Worm (Caenorhabditis elegans) whole organism, L2 larva: Measurements from ENCODE around the gene Y17D7B.10.
"Not testable (repeated sequence)": the region's sequence is repeated elsewhere in the genome, so short reads cannot be mapped to it uniquely, and the experiment has no call there.

ENCODE experiments used
- Y55F3AM.14 ChIP-seq: fragments of 200-800 bp; sonication (Bioruptor generic); optimal IDR thresholded peaks from 2 replicates; lab custom pipeline; 2018; ENCODE audit warnings: mild to moderate bottlenecking, missing genetic modification characterization, missing compliant biosample characterization
- ZK546.5 ChIP-seq: sonication (generic microtip); optimal IDR thresholded peaks from 2 replicates; lab custom pipeline; 2017; ENCODE audit warnings: missing biosample characterization, missing genetic modification characterization
- alr-1 ChIP-seq: fragments of 150-350 bp; optimal IDR thresholded peaks from 2 replicates; lab custom pipeline; 2014; ENCODE audit warnings: missing biosample characterization, missing genetic modification characterization
- ama-1 ChIP-seq: fragments of 150-350 bp; optimal IDR thresholded peaks from 2 replicates; lab custom pipeline; 2018; ENCODE audit warnings: inconsistent platforms
- blmp-1 ChIP-seq: sonication (generic microtip); optimal IDR thresholded peaks from 2 replicates; lab custom pipeline; 2017; ENCODE audit warnings: missing genetic modification characterization, mild to moderate bottlenecking, missing compliant biosample characterization, antibody characterized with exemption, moderate library complexity; ENCODE audit not compliant: insufficient read depth
- ceh-82 ChIP-seq: fragments of 150-350 bp; optimal IDR thresholded peaks from 2 replicates; lab custom pipeline; 2014; ENCODE audit warnings: missing biosample characterization, missing genetic modification characterization
- dmd-4 ChIP-seq: sonication (generic microtip); optimal IDR thresholded peaks from 2 replicates; lab custom pipeline; 2017; ENCODE audit warnings: missing biosample characterization, missing genetic modification characterization
- egl-27 ChIP-seq: sonication (generic microtip); optimal IDR thresholded peaks from 3 replicates; lab custom pipeline; 2017; ENCODE audit warnings: missing biosample characterization, missing genetic modification reagents, missing genetic modification characterization
- elt-1 ChIP-seq: fragments of 150-350 bp; optimal IDR thresholded peaks from 2 replicates; lab custom pipeline; 2014; ENCODE audit warnings: missing biosample characterization, missing genetic modification characterization
- elt-3 ChIP-seq: sonication (generic microtip); optimal IDR thresholded peaks from 2 replicates; lab custom pipeline; 2017; ENCODE audit warnings: missing biosample characterization, missing genetic modification characterization
- fos-1 ChIP-seq: fragments of 150-350 bp; optimal IDR thresholded peaks from 2 replicates; lab custom pipeline; 2014; ENCODE audit warnings: missing biosample characterization, missing genetic modification characterization
- gmeb-1 ChIP-seq: fragments of 150-350 bp; optimal IDR thresholded peaks from 2 replicates; lab custom pipeline; 2014; ENCODE audit warnings: missing biosample characterization, missing genetic modification characterization
- lin-11 ChIP-seq: fragments of 150-350 bp; sonication (generic microtip); optimal IDR thresholded peaks from 2 replicates; lab custom pipeline; 2014; ENCODE audit warnings: missing biosample characterization, missing genetic modification characterization, inconsistent platforms, mixed read lengths
- lin-13 ChIP-seq: fragments of 150-350 bp; optimal IDR thresholded peaks from 2 replicates; lab custom pipeline; 2014; ENCODE audit warnings: missing biosample characterization, missing genetic modification reagents, missing genetic modification characterization
- lsy-2 ChIP-seq, 2 experiments: fragments of 150-350 bp in 1 of 2; sonication (generic microtip) in 1 of 2; optimal IDR thresholded peaks; 2 replicates each; lab custom pipeline; 2014 to 2017; ENCODE audit warnings: missing biosample characterization in 2 of 2, missing genetic modification characterization in 2 of 2
- mab-5 ChIP-seq: fragments of 150-350 bp; optimal IDR thresholded peaks from 2 replicates; lab custom pipeline; 2014; ENCODE audit warnings: missing biosample characterization, missing genetic modification characterization
- mbf-1 ChIP-seq: sonication (generic microtip); optimal IDR thresholded peaks from 2 replicates; lab custom pipeline; 2017; ENCODE audit warnings: missing biosample characterization, missing genetic modification characterization
- nhr-10 ChIP-seq: sonication (generic microtip); optimal IDR thresholded peaks from 2 replicates; lab custom pipeline; 2017; ENCODE audit warnings: missing biosample characterization, missing genetic modification characterization
- nhr-11 ChIP-seq: fragments of 150-350 bp; optimal IDR thresholded peaks from 2 replicates; lab custom pipeline; 2014; ENCODE audit warnings: missing biosample characterization, missing genetic modification characterization
- nhr-12 ChIP-seq: fragments of 150-350 bp; optimal IDR thresholded peaks from 2 replicates; lab custom pipeline; 2014; ENCODE audit warnings: missing biosample characterization, missing genetic modification characterization
- nhr-129 ChIP-seq: fragments of 150-350 bp; optimal IDR thresholded peaks from 2 replicates; lab custom pipeline; 2014; ENCODE audit warnings: missing biosample characterization, missing genetic modification characterization
- nhr-237 ChIP-seq: fragments of 150-350 bp; optimal IDR thresholded peaks from 2 replicates; lab custom pipeline; 2014; ENCODE audit warnings: missing biosample characterization, missing genetic modification characterization
- nhr-25 ChIP-seq: fragments of 150-350 bp; sonication (generic microtip); optimal IDR thresholded peaks from 3 replicates; lab custom pipeline; 2014; ENCODE audit warnings: missing biosample characterization, missing genetic modification characterization
- nhr-6 ChIP-seq: fragments of 150-350 bp; optimal IDR thresholded peaks from 2 replicates; lab custom pipeline; 2014; ENCODE audit warnings: missing biosample characterization, missing genetic modification characterization
- nhr-77 ChIP-seq: fragments of 150-350 bp; optimal IDR thresholded peaks from 2 replicates; lab custom pipeline; 2014; ENCODE audit warnings: missing biosample characterization, missing genetic modification characterization
- peb-1 ChIP-seq: fragments of 150-350 bp; optimal IDR thresholded peaks from 2 replicates; lab custom pipeline; 2014; ENCODE audit warnings: missing biosample characterization, missing genetic modification characterization
- sem-4 ChIP-seq: fragments of 150-350 bp; optimal IDR thresholded peaks from 2 replicates; lab custom pipeline; 2014; ENCODE audit warnings: missing biosample characterization, missing genetic modification reagents, missing genetic modification characterization
- skn-1 ChIP-seq: sonication (generic microtip); optimal IDR thresholded peaks from 2 replicates; lab custom pipeline; 2017; ENCODE audit warnings: missing biosample characterization, missing genetic modification characterization
- sma-3 ChIP-seq: sonication (generic microtip); optimal IDR thresholded peaks from 2 replicates; lab custom pipeline; 2016; ENCODE audit warnings: missing genetic modification reagents, missing genetic modification characterization, missing compliant biosample characterization
- sma-9 ChIP-seq, 2 experiments: fragments of 150-350 bp in 1 of 2; sonication (generic microtip) in 1 of 2; optimal IDR thresholded peaks; 2 replicates each; lab custom pipeline; 2014 to 2016; ENCODE audit warnings: missing genetic modification characterization in 2 of 2, mild to moderate bottlenecking in 1 of 2, missing biosample characterization in 1 of 2, missing compliant biosample characterization in 1 of 2, missing genetic modification reagents in 1 of 2, moderate library complexity in 1 of 2
- unc-39 ChIP-seq: fragments of 150-350 bp; optimal IDR thresholded peaks from 2 replicates; lab custom pipeline; 2014; ENCODE audit warnings: missing biosample characterization, missing genetic modification characterization
- zag-1 ChIP-seq: fragments of 150-350 bp; optimal IDR thresholded peaks from 2 replicates; lab custom pipeline; 2014; ENCODE audit warnings: missing biosample characterization, missing genetic modification characterization
- ztf-1 ChIP-seq: fragments of 200-800 bp; sonication (Bioruptor generic); conservative IDR thresholded peaks from 2 replicates; pipeline ENCODE4 v1.3.6; 2022; ENCODE audit warnings: missing genetic modification characterization, missing compliant biosample characterization
- ztf-4 ChIP-seq: fragments of 150-350 bp; optimal IDR thresholded peaks from 2 replicates; lab custom pipeline; 2014; ENCODE audit warnings: missing biosample characterization, missing genetic modification characterization

Gene Y17D7B.10

ce11 chrV:18748726-18749125 is 34.8 kb upstream of the Y17D7B.10 start, which contains the start of gene clec-252:
Gene clec-252 (minus strand): TSS chrV:18748826.
- TF ChIP-seq lsy-2 (tag; optimal IDR thresholded peaks at IDR 0.05; lab: Kevin White, UChicago) (no peak), unc-39 (tag; lab: Kevin White, UChicago) (no peak), mab-5 (tag; lab: Kevin White, UChicago) (no peak), ceh-82 (tag; lab: Kevin White, UChicago) (no peak), lin-13 (no peak), ama-1 (lab: Kevin White, UChicago) (no peak), nhr-6 (no peak)
- TF ChIP-seq, all 48 proteins: peak for 0

- TF ChIP-seq ZK546.5 (tag; lab: Kevin White, UChicago) (no peak), nhr-129 (no peak), ztf-4 (tag; lab: Kevin White, UChicago) (no peak), zag-1 (no peak), sem-4 (tag; lab: Kevin White, UChicago) (no peak), alr-1 (tag; lab: Kevin White, UChicago) (no peak), nhr-12 (tag; lab: Kevin White, UChicago) (no peak), blmp-1 (tag; lab: Kevin White, UChicago) (no peak), dmd-4 (tag; lab: Kevin White, UChicago) (no peak), Y55F3AM.14 (GFP tag; lab: Kevin White, UChicago) (no peak), sma-9 (GFP tag; optimal IDR thresholded peaks at IDR 0.05; lab: Kevin White, UChicago) (no peak), sma-9 (tag; optimal IDR thresholded peaks at IDR 0.05; lab: Kevin White, UChicago) (no peak), elt-1 (no peak), lsy-2 (tag; optimal IDR thresholded peaks at IDR 0.05; lab: Kevin White, UChicago) (no peak), nhr-6 (no peak), nhr-10 (no peak), lin-11 (tag; lab: Kevin White, UChicago) (no peak), fos-1 (tag; lab: Kevin White, UChicago) (no peak), skn-1 (tag; lab: Kevin White, UChicago) (no peak), sma-3 (no peak), peb-1 (no peak)
Measured at ce11 chrV:18750445-18750844, 33.1 kb upstream of the Y17D7B.10 start, which contains the start of the genes F11D11.21 and F11D11.12. Gene F11D11.21 (minus strand): TSS chrV:18750545. Gene F11D11.12 (minus strand): TSS chrV:18750682.

- TF ChIP-seq blmp-1 (tag; lab: Kevin White, UChicago) = no peak
- TF ChIP-seq unc-39 (tag; lab: Kevin White, UChicago) = no peak
- no peak for TF ChIP-seq nhr-77 (tag; lab: Kevin White, UChicago)
- TF ChIP-seq sem-4 (tag; lab: Kevin White, UChicago) = no peak
- TF ChIP-seq nhr-11 = no peak
- no peak for TF ChIP-seq nhr-25 (tag; lab: Kevin White, UChicago)
- TF ChIP-seq nhr-237 (tag; lab: Kevin White, UChicago) = no peak
- TF ChIP-seq fos-1 (tag; lab: Kevin White, UChicago) = no peak
- no peak for TF ChIP-seq elt-3 (tag; lab: Kevin White, UChicago)
- TF ChIP-seq egl-27 (tag; lab: Kevin White, UChicago) = no peak
- TF ChIP-seq mbf-1 (tag; lab: Kevin White, UChicago) = no peak
Measured at ce11 chrV:18753036-18753435, 30.5 kb upstream of the Y17D7B.10 start, which contains the start of gene F11D11.6. Gene F11D11.6 (minus strand): TSS chrV:18753136.

- not testable (repeated sequence) for TF ChIP-seq sem-4 (tag; lab: Kevin White, UChicago); gmeb-1 (tag; lab: Kevin White, UChicago); nhr-11
Measured at ce11 chrV:18754328-18754727, 29.2 kb upstream of the Y17D7B.10 start, which contains the start of gene clec-254. Gene clec-254 (minus strand): TSS chrV:18754428.

- TF ChIP-seq nhr-25 (tag; lab: Kevin White, UChicago) (no peak), unc-39 (tag; lab: Kevin White, UChicago) (no peak), ztf-1 (GFP tag; lab: Robert Waterston, UW) (no peak), gmeb-1 (tag; lab: Kevin White, UChicago) (no peak), mbf-1 (tag; lab: Kevin White, UChicago) (no peak), elt-3 (tag; lab: Kevin White, UChicago) (no peak)
Measured at ce11 chrV:18760174-18760573, 23.3 kb upstream of the Y17D7B.10 start, which contains the start of gene F11D11.3. Gene F11D11.3 (minus strand): TSS chrV:18760274.
